Fruit fly (Drosophila melanogaster): ENCODE measurements around the gene Pkc98E.

DNA sequence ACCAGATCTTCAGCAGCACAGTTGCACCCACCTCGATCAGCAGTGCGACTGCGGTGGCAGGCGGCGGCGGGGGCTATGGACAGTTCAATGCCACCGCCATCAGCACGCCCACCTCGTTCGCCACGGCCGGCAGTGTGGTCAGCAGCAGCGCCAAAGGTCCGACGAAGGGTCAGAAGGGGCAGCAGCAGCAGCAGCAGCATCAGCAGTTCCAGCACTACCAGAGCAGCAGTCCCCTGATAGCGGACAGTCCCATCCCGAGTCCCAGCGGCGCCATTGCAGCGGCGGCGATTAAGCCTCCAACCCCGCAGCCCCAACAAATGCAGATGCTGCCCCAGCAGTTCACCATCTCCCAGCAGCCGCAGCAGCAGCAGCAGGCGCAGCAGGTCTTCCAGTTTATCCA is 59.1 kb downstream of the Pkc98E start:
- TF ChIP-seq cyc (GFP tag; optimal IDR thresholded peaks at IDR 0.05) (no peak), Blimp-1 (GFP tag; optimal IDR thresholded peaks at IDR 0.05) (no peak), dsx (GFP tag; optimal IDR thresholded peaks at IDR 0.05; ENCODE audit: poor library complexity, severe bottlenecking) (no peak), Lpt (GFP tag; optimal IDR thresholded peaks at IDR 0.05) (no peak), vri (GFP tag; optimal IDR thresholded peaks at IDR 0.05) (no peak)
